Worm (Caenorhabditis elegans) whole organism, young adult: ENCODE measurements around the gene olrn-1.

ENCODE experiments used
- B0019.2 ChIP-seq: fragments of 200-800 bp; sonication (Bioruptor generic); conservative IDR thresholded peaks from 2 replicates; pipeline ENCODE4 v1.3.6; 2022; ENCODE audit warnings: missing genetic modification reagents, missing genetic modification characterization, missing compliant biosample characterization
- B0035.1 ChIP-seq: sonication (generic microtip); optimal IDR thresholded peaks from 2 replicates; lab custom pipeline; 2016; ENCODE audit warnings: missing genetic modification characterization, mild to moderate bottlenecking, missing compliant biosample characterization, missing genotype, missing genetic modification reagents
- B0261.1 ChIP-seq: sonication (generic microtip); optimal IDR thresholded peaks from 2 replicates; lab custom pipeline; 2016; ENCODE audit warnings: mild to moderate bottlenecking, missing genetic modification characterization, moderate library complexity, missing compliant biosample characterization
- F23B12.7 ChIP-seq: sonication (generic microtip); optimal IDR thresholded peaks from 2 replicates; lab custom pipeline; 2017; ENCODE audit warnings: missing genetic modification characterization, mild to moderate bottlenecking, missing compliant biosample characterization, antibody characterized with exemption, moderate library complexity; ENCODE audit not compliant: insufficient read depth
- F37B4.10 ChIP-seq: fragments of 200-800 bp; sonication (Bioruptor generic); IDR thresholded peaks from 2 replicates; pipeline ENCODE4 v1.3.6; 2022; ENCODE audit warnings: missing genetic modification characterization, missing compliant biosample characterization
- F39B2.1 ChIP-seq: fragments of 200-800 bp; sonication (Bioruptor generic); IDR thresholded peaks from 2 replicates; pipeline ENCODE4 v1.3.6; 2022; ENCODE audit warnings: missing genetic modification reagents, missing genetic modification characterization, missing compliant biosample characterization
- F57A8.1 ChIP-seq: fragments of 200-800 bp; sonication (Bioruptor generic); optimal IDR thresholded peaks from 2 replicates; lab custom pipeline; 2018; ENCODE audit warnings: mild to moderate bottlenecking, missing genetic modification characterization, moderate library complexity, missing compliant biosample characterization
- F57C9.4 ChIP-seq: sonication (generic microtip); optimal IDR thresholded peaks from 2 replicates; lab custom pipeline; 2017; ENCODE audit warnings: mild to moderate bottlenecking, missing genetic modification characterization, missing compliant biosample characterization
- K11D2.4 ChIP-seq: fragments of 200-800 bp; sonication (Bioruptor generic); IDR thresholded peaks from 2 replicates; pipeline ENCODE4 v1.3.6; 2022; ENCODE audit warnings: missing genetic modification reagents, missing genetic modification characterization, missing compliant biosample characterization
- T07F8.4 ChIP-seq: sonication (generic microtip); optimal IDR thresholded peaks from 2 replicates; lab custom pipeline; 2016; ENCODE audit warnings: mild to moderate bottlenecking, missing genetic modification characterization, moderate library complexity, missing compliant biosample characterization
- T26A5.8 ChIP-seq: sonication (generic microtip); optimal IDR thresholded peaks from 2 replicates; lab custom pipeline; 2016; ENCODE audit warnings: missing genetic modification characterization, missing compliant biosample characterization
- Y53F4B.3 ChIP-seq: fragments of 200-800 bp; sonication (Bioruptor generic); IDR thresholded peaks from 2 replicates; pipeline ENCODE4 v1.3.6; 2022; ENCODE audit warnings: missing genetic modification reagents, missing genetic modification characterization, missing compliant biosample characterization
- Y67H2A.10 ChIP-seq: fragments of 200-800 bp; sonication (Bioruptor generic); conservative IDR thresholded peaks from 2 replicates; pipeline ENCODE4 v1.3.6; 2022; ENCODE audit warnings: missing genetic modification reagents, missing genetic modification characterization, missing compliant biosample characterization
- atf-7 ChIP-seq: sonication (generic microtip); optimal IDR thresholded peaks from 2 replicates; lab custom pipeline; 2017; ENCODE audit warnings: mild to moderate bottlenecking, missing genetic modification characterization, missing compliant biosample characterization
- attf-5 ChIP-seq: fragments of 200-800 bp; sonication (Bioruptor generic); optimal IDR thresholded peaks from 2 replicates; lab custom pipeline; 2018; ENCODE audit warnings: mild to moderate bottlenecking, missing genetic modification characterization, missing compliant biosample characterization
- attf-6 ChIP-seq: fragments of 200-800 bp; sonication (Bioruptor generic); IDR thresholded peaks from 2 replicates; pipeline ENCODE4 v1.3.6; 2022; ENCODE audit warnings: missing genetic modification reagents, missing genetic modification characterization, missing compliant biosample characterization
- ceh-79 ChIP-seq: sonication (generic microtip); optimal IDR thresholded peaks from 2 replicates; lab custom pipeline; 2017; ENCODE audit warnings: mild to moderate bottlenecking, missing genetic modification characterization, missing compliant biosample characterization
- dox-1 ChIP-seq: fragments of 200-800 bp; sonication (Bioruptor generic); IDR thresholded peaks from 2 replicates; pipeline ENCODE4 v1.3.6; 2022; ENCODE audit warnings: missing genetic modification reagents, missing genetic modification characterization, missing compliant biosample characterization
- dpl-1 ChIP-seq: fragments of 150-350 bp; optimal IDR thresholded peaks from 2 replicates; lab custom pipeline; 2014; ENCODE audit warnings: missing biosample characterization, missing genetic modification reagents, missing genetic modification characterization
- egl-18 ChIP-seq: fragments of 200-800 bp; sonication (Bioruptor generic); IDR thresholded peaks from 2 replicates; pipeline ENCODE4 v1.3.6; 2022; ENCODE audit warnings: missing genetic modification reagents, missing genetic modification characterization, missing compliant biosample characterization
- ets-4 ChIP-seq: fragments of 200-800 bp; sonication (Bioruptor generic); optimal IDR thresholded peaks from 2 replicates; lab custom pipeline; 2018; ENCODE audit warnings: mild to moderate bottlenecking, missing genetic modification characterization, missing compliant biosample characterization
- fkh-3 ChIP-seq: sonication (generic microtip); optimal IDR thresholded peaks from 2 replicates; lab custom pipeline; 2016; ENCODE audit warnings: mild to moderate bottlenecking, missing genetic modification characterization, missing compliant biosample characterization
- hlh-12 ChIP-seq: sonication (generic microtip); optimal IDR thresholded peaks from 2 replicates; lab custom pipeline; 2016; ENCODE audit warnings: missing genetic modification characterization, missing compliant biosample characterization
- hrde-1 ChIP-seq: sonication (generic microtip); optimal IDR thresholded peaks from 2 replicates; lab custom pipeline; 2016; ENCODE audit warnings: missing genetic modification characterization, mild to moderate bottlenecking, missing compliant biosample characterization, moderate library complexity, missing genotype, missing genetic modification reagents, borderline replicate concordance
- lag-1 ChIP-seq: fragments of 200-800 bp; sonication (Bioruptor generic); IDR thresholded peaks from 2 replicates; pipeline ENCODE4 v1.3.6; 2022; ENCODE audit warnings: missing genetic modification reagents, missing genetic modification characterization, missing compliant biosample characterization
- let-607 ChIP-seq, 2 experiments: fragments of 200-800 bp in 1 of 2; sonication (Bioruptor generic) in 1 of 2; sonication (generic microtip) in 1 of 2; optimal IDR thresholded peaks; 2 replicates each; lab custom pipeline; 2016 to 2018; ENCODE audit warnings: mild to moderate bottlenecking in 2 of 2, missing compliant biosample characterization in 2 of 2, missing genetic modification characterization in 2 of 2, moderate library complexity in 2 of 2, missing genotype in 1 of 2
- lin-35 ChIP-seq, 3 experiments: fragments of 150-350 bp in 2 of 3; sonication (generic microtip) in 1 of 3; optimal IDR thresholded peaks; 2 replicates each; lab custom pipeline; 2014 to 2018; ENCODE audit warnings: missing biosample characterization in 3 of 3, missing genetic modification characterization in 3 of 3, missing genetic modification reagents in 3 of 3
- madf-10 ChIP-seq: sonication (generic microtip); optimal IDR thresholded peaks from 2 replicates; lab custom pipeline; 2016; ENCODE audit warnings: mild to moderate bottlenecking, missing genetic modification characterization, missing compliant biosample characterization
- madf-6 ChIP-seq: fragments of 200-800 bp; sonication (Bioruptor generic); IDR thresholded peaks from 2 replicates; pipeline ENCODE4 v1.3.6; 2022; ENCODE audit warnings: missing genetic modification reagents, missing genetic modification characterization, missing compliant biosample characterization
- nfya-1 ChIP-seq: sonication (generic microtip); optimal IDR thresholded peaks from 2 replicates; lab custom pipeline; 2017; ENCODE audit warnings: antibody characterized with exemption, missing compliant biosample characterization, missing genetic modification characterization, borderline replicate concordance; ENCODE audit not compliant: insufficient read depth
- nfya-2 ChIP-seq: fragments of 200-800 bp; sonication (Bioruptor generic); IDR thresholded peaks from 2 replicates; pipeline ENCODE4 v1.3.6; 2022; ENCODE audit warnings: missing genetic modification reagents, missing genetic modification characterization, missing compliant biosample characterization
- nfyb-1 ChIP-seq: fragments of 200-800 bp; sonication (Bioruptor generic); IDR thresholded peaks from 2 replicates; pipeline ENCODE4 v1.3.6; 2022; ENCODE audit warnings: missing genetic modification reagents, missing genetic modification characterization, missing compliant biosample characterization
- nhr-27 ChIP-seq: fragments of 200-800 bp; sonication (Bioruptor generic); optimal IDR thresholded peaks from 2 replicates; lab custom pipeline; 2018; ENCODE audit warnings: mild to moderate bottlenecking, missing genetic modification characterization, moderate library complexity, missing compliant biosample characterization
- nhr-80 ChIP-seq: sonication (generic microtip); optimal IDR thresholded peaks from 2 replicates; lab custom pipeline; 2016; ENCODE audit warnings: missing genetic modification characterization, missing compliant biosample characterization
- pha-4 ChIP-seq: fragments of 150-350 bp; sonication (generic microtip); optimal IDR thresholded peaks from 2 replicates; lab custom pipeline; 2014; ENCODE audit warnings: missing biosample characterization, missing genetic modification reagents, missing genetic modification characterization
- rcor-1 ChIP-seq: fragments of 200-800 bp; sonication (Bioruptor generic); IDR thresholded peaks from 2 replicates; pipeline ENCODE4 v1.3.6; 2022; ENCODE audit warnings: missing genetic modification reagents, missing genetic modification characterization, missing compliant biosample characterization
- sea-2 ChIP-seq: fragments of 200-800 bp; sonication (Bioruptor generic); IDR thresholded peaks from 2 replicates; pipeline ENCODE4 v1.3.6; 2022; ENCODE audit warnings: missing genetic modification characterization, missing compliant biosample characterization
- snpc-1.3 ChIP-seq: sonication (generic microtip); optimal IDR thresholded peaks from 2 replicates; lab custom pipeline; 2017; ENCODE audit warnings: missing genetic modification characterization, mild to moderate bottlenecking, missing compliant biosample characterization, antibody characterized with exemption, moderate library complexity, missing genotype, missing genetic modification reagents; ENCODE audit not compliant: insufficient read depth
- snpc-3.4 ChIP-seq: sonication (generic microtip); optimal IDR thresholded peaks from 2 replicates; lab custom pipeline; 2017; ENCODE audit warnings: missing genetic modification characterization, mild to moderate bottlenecking, missing compliant biosample characterization, antibody characterized with exemption, moderate library complexity, missing genotype, missing genetic modification reagents
- somi-1 ChIP-seq: fragments of 200-800 bp; sonication (Bioruptor generic); optimal IDR thresholded peaks from 2 replicates; lab custom pipeline; 2018; ENCODE audit warnings: mild to moderate bottlenecking, missing genetic modification characterization, missing compliant biosample characterization
- tbp1 ChIP-seq: fragments of 200-800 bp; sonication (Bioruptor generic); optimal IDR thresholded peaks from 2 replicates; lab custom pipeline; 2018; ENCODE audit warnings: mild to moderate bottlenecking, missing genetic modification characterization, missing compliant biosample characterization
- unc-130 ChIP-seq: sonication (generic microtip); optimal IDR thresholded peaks from 2 replicates; lab custom pipeline; 2016; ENCODE audit warnings: missing genetic modification reagents, missing genetic modification characterization, missing compliant biosample characterization
- unc-62 ChIP-seq: fragments of 150-350 bp; optimal IDR thresholded peaks from 2 replicates; lab custom pipeline; 2014; ENCODE audit warnings: missing biosample characterization, missing genetic modification reagents, missing genetic modification characterization
- ztf-22 ChIP-seq: fragments of 200-800 bp; sonication (Bioruptor generic); optimal IDR thresholded peaks from 2 replicates; lab custom pipeline; 2018; ENCODE audit warnings: mild to moderate bottlenecking, missing genetic modification characterization, moderate library complexity, missing compliant biosample characterization
- ztf-28 ChIP-seq: fragments of 200-800 bp; sonication (Bioruptor generic); IDR thresholded peaks from 2 replicates; pipeline ENCODE4 v1.3.6; 2022; ENCODE audit warnings: missing genetic modification reagents, missing genetic modification characterization, missing compliant biosample characterization
- ztf-3 ChIP-seq: fragments of 200-800 bp; sonication (Bioruptor generic); optimal IDR thresholded peaks from 2 replicates; lab custom pipeline; 2018; ENCODE audit warnings: mild to moderate bottlenecking, missing genetic modification characterization, missing compliant biosample characterization
- ztf-6 ChIP-seq: fragments of 200-800 bp; sonication (Bioruptor generic); IDR thresholded peaks from 2 replicates; pipeline ENCODE4 v1.3.6; 2022; ENCODE audit warnings: missing genetic modification reagents, missing genetic modification characterization, missing compliant biosample characterization

olrn-1 gene

DNA sequence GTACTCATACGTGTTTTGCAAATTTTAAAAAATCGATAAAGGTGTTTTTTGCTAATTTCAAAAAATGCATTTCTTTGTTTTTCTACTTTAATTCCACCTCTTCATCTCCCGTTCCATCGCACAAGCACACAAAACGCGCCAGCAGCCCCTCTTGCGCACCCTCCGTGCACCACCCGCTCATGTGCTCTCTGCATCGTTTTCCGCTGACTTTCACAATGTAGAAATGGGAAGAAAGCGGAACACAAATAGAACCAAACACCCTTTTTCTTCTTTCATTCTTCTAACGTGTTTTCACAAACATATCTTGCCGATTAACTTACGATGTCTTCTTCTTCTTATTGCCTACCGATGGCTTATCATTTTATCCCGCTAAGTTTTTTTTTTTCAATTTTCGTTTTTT, 44.7 kb upstream of the olrn-1 start (continued):
- TF ChIP-seq T07F8.4 (no peak), snpc-3.4 (tag; lab: Kevin White, UChicago) (no peak), ztf-22 (GFP tag; lab: Kevin White, UChicago) (no peak), egl-18 (GFP tag; lab: Robert Waterston, UW) (0 out of 2 replicates have a peak, but pooled peaks have one; percentile 46), madf-10 (tag; lab: Kevin White, UChicago) (peak; percentile 63), sea-2 (no peak), Y67H2A.10 (GFP tag; lab: Robert Waterston, UW) (0 out of 2 replicates have a peak, but pooled peaks have one; percentile 13), ztf-3 (no peak), Y53F4B.3 (GFP tag; lab: Robert Waterston, UW) (no peak), F37B4.10 (GFP tag; lab: Robert Waterston, UW) (no peak), madf-6 (GFP tag; lab: Robert Waterston, UW) (0 out of 2 replicates have a peak, but pooled peaks have one; percentile 21), unc-62 (GFP tag; lab: Kevin White, UChicago) (no peak), snpc-1.3 (tag; lab: Kevin White, UChicago) (no peak), ztf-6 (GFP tag; lab: Robert Waterston, UW) (no peak), attf-6 (no peak), nfya-1 (tag; lab: Kevin White, UChicago) (no peak), lag-1 (GFP tag; lab: Robert Waterston, UW) (no peak), let-607 (tag; optimal IDR thresholded peaks at IDR 0.05; lab: Kevin White, UChicago) (peak; percentile 50 to 59), nhr-80 (tag; lab: Kevin White, UChicago) (peak; percentile 89), atf-7 (tag; lab: Kevin White, UChicago) (peak; percentile 24), ets-4 (GFP tag; lab: Kevin White, UChicago) (peak; percentile 57), ztf-28 (GFP tag; lab: Robert Waterston, UW) (no peak), F23B12.7 (no peak), somi-1 (peak; percentile 61), unc-130 (no peak), nhr-27 (tag; lab: Kevin White, UChicago) (no peak), B0261.1 (tag; lab: Kevin White, UChicago) (no peak), F39B2.1 (no peak), F57A8.1 (no peak), F57C9.4 (tag; lab: Kevin White, UChicago) (no peak), lin-35 (GFP tag; optimal IDR thresholded peaks at IDR 0.05; lab: Kevin White, UChicago) (no peak), rcor-1 (GFP tag; lab: Robert Waterston, UW) (peak; percentile 60), ceh-79 (tag; lab: Kevin White, UChicago) (no peak), B0019.2 (no peak), dox-1 (GFP tag; lab: Robert Waterston, UW) (peak; percentile 91), T26A5.8 (tag; lab: Kevin White, UChicago) (no peak), pha-4 (tag; lab: Kevin White, UChicago) (peak; percentile 55), nfyb-1 (GFP tag; lab: Robert Waterston, UW) (peak; percentile 78; the same call in 1 of the 2 replicates), K11D2.4 (peak; percentile 85), tbp1 (GFP tag; lab: Kevin White, UChicago) (peak; percentile 58), fkh-3 (tag; lab: Kevin White, UChicago) (no peak), attf-5 (GFP tag; lab: Kevin White, UChicago) (peak; percentile 86), hrde-1 (tag; lab: Kevin White, UChicago) (no peak), hlh-12 (tag; lab: Kevin White, UChicago) (no peak), nfya-2 (no peak), dpl-1 (no peak), B0035.1 (tag; lab: Kevin White, UChicago) (no peak)
